Fruit fly (Drosophila melanogaster) Kc167 (cell line): ENCODE data around the gene Bicra.

Source experiments
- Sin3A ChIP-seq: fragments of >200 bp; optimal IDR thresholded peaks from 2 replicates; lab custom pipeline; 2018; ENCODE audit warnings: missing external identifiers
- h ChIP-seq: fragments of >200 bp; optimal IDR thresholded peaks from 3 replicates; lab custom pipeline; 2018; ENCODE audit warnings: missing external identifiers
- insv ChIP-seq: fragments of >200 bp; optimal IDR thresholded peaks from 3 replicates; lab custom pipeline; 2018; ENCODE audit warnings: missing external identifiers
- psq ChIP-seq: fragments of >200 bp; optimal IDR thresholded peaks from 2 replicates; lab custom pipeline; 2017; ENCODE audit warnings: missing external identifiers

dm6 chr3R:29054047-29054446, 8.8 kb upstream of the Bicra start, which contains the start of gene CG11843:
- TF ChIP-seq insv (lab: Kevin White, UChicago) (no peak), psq (lab: Kevin White, UChicago) (no peak), Sin3A (lab: Kevin White, UChicago) (no peak), h (no peak)
